Fruit fly (Drosophila melanogaster): ENCODE results near the gene CG44194.

The CG44194 gene

dm6 chr3R:13015811-13016766 is 18.6 kb upstream of the CG44194 start (continued):
- peak; percentile 6 for TF ChIP-seq B-H2 (GFP tag; optimal IDR thresholded peaks at IDR 0.05)
- no peak for TF ChIP-seq CG10959 (GFP tag; IDR thresholded peaks at IDR 0.05)
- peak; percentile 5 for TF ChIP-seq Meics (GFP tag; optimal IDR thresholded peaks at IDR 0.05)
- TF ChIP-seq CG10321 (GFP tag; IDR thresholded peaks at IDR 0.05) = no peak
- no peak for TF ChIP-seq Taf1 (GFP tag; IDR thresholded peaks at IDR 0.05)
- no peak for TF ChIP-seq CG9437 (GFP tag; optimal IDR thresholded peaks at IDR 0.05)
- TF ChIP-seq CG2120 (GFP tag; optimal IDR thresholded peaks at IDR 0.05) = peak; percentile 59
- TF ChIP-seq D19B (GFP tag; optimal IDR thresholded peaks at IDR 0.05) = no peak
- TF ChIP-seq CG33213 (GFP tag; optimal IDR thresholded peaks at IDR 0.05) = no peak
- TF ChIP-seq ro (GFP tag; IDR thresholded peaks at IDR 0.05) = no peak
- TF ChIP-seq CG18764 (GFP tag; optimal IDR thresholded peaks at IDR 0.05) = no peak
- peak; percentile 5 for TF ChIP-seq HLH54F (GFP tag; optimal IDR thresholded peaks at IDR 0.05)
- no peak for TF ChIP-seq slou (GFP tag; optimal IDR thresholded peaks at IDR 0.05)
- TF ChIP-seq crp (GFP tag; optimal IDR thresholded peaks at IDR 0.05) = no peak
- no peak for TF ChIP-seq schlank (tag; optimal IDR thresholded peaks at IDR 0.05)
- TF ChIP-seq CG2116 (GFP tag; optimal IDR thresholded peaks at IDR 0.05) = no peak
- TF ChIP-seq CG15601 (tag; optimal IDR thresholded peaks at IDR 0.05) = no peak
- no peak for TF ChIP-seq BEAF-32 (GFP tag; optimal IDR thresholded peaks at IDR 0.05)
- no peak for TF ChIP-seq toy (GFP tag; IDR thresholded peaks at IDR 0.05)
- no peak for TF ChIP-seq CG17829 (tag; optimal IDR thresholded peaks at IDR 0.05)
- 0 out of 2 replicates have a peak, but pooled peaks have one; percentile 26 for TF ChIP-seq Awh (GFP tag; IDR thresholded peaks at IDR 0.05)
- TF ChIP-seq ems (GFP tag; optimal IDR thresholded peaks at IDR 0.05) = no peak
- no peak for TF ChIP-seq CG11093 (GFP tag; IDR thresholded peaks at IDR 0.05)
- TF ChIP-seq CG13296 (GFP tag; optimal IDR thresholded peaks at IDR 0.05) = no peak
- no peak for TF ChIP-seq CG7372 (GFP tag; IDR thresholded peaks at IDR 0.05)
- no peak for TF ChIP-seq C15 (GFP tag; IDR thresholded peaks at IDR 0.05)
- peak; percentile 16 for TF ChIP-seq PHDP (tag; optimal IDR thresholded peaks at IDR 0.05)
- no peak for TF ChIP-seq sr (GFP tag; IDR thresholded peaks at IDR 0.05)
- no peak for TF ChIP-seq Gug (GFP tag; IDR thresholded peaks at IDR 0.05)
- no peak for TF ChIP-seq lola (GFP tag; optimal IDR thresholded peaks at IDR 0.05)
- no peak for TF ChIP-seq hb (GFP tag; IDR thresholded peaks at IDR 0.05; ENCODE audit: partially characterized antibody)
- no peak for TF ChIP-seq CG14667 (GFP tag; IDR thresholded peaks at IDR 0.05)
- no peak for TF ChIP-seq Ravus (GFP tag; IDR thresholded peaks at IDR 0.05)
- TF ChIP-seq bab2 (GFP tag; optimal IDR thresholded peaks at IDR 0.05) = no peak
- no peak for TF ChIP-seq prd (optimal IDR thresholded peaks at IDR 0.05)
- no peak for TF ChIP-seq prd (GFP tag; IDR thresholded peaks at IDR 0.05)
- TF ChIP-seq CG8388 (GFP tag; optimal IDR thresholded peaks at IDR 0.05) = no peak
- TF ChIP-seq CG10431 (GFP tag; optimal IDR thresholded peaks at IDR 0.05) = no peak
- TF ChIP-seq CG15073 (GFP tag; optimal IDR thresholded peaks at IDR 0.05) = no peak
- no peak for TF ChIP-seq Sry-δ (GFP tag; optimal IDR thresholded peaks at IDR 0.05)
- TF ChIP-seq sisA (GFP tag; IDR thresholded peaks at IDR 0.05) = no peak
- TF ChIP-seq pb (GFP tag; optimal IDR thresholded peaks at IDR 0.05) = no peak
- no peak for TF ChIP-seq danr (GFP tag; IDR thresholded peaks at IDR 0.05)
- no peak for TF ChIP-seq CG1603 (tag; optimal IDR thresholded peaks at IDR 0.05)
- TF ChIP-seq onecut (GFP tag; IDR thresholded peaks at IDR 0.05) = 0 out of 2 replicates have a peak, but pooled peaks have one; percentile 4
- no peak for TF ChIP-seq repo (GFP tag; optimal IDR thresholded peaks at IDR 0.05)
- TF ChIP-seq ab (GFP tag; optimal IDR thresholded peaks at IDR 0.05) = no peak
- no peak for TF ChIP-seq CG13775 (GFP tag; optimal IDR thresholded peaks at IDR 0.05)
- no peak for TF ChIP-seq gce (GFP tag; IDR thresholded peaks at IDR 0.05)
- TF ChIP-seq Trl (optimal IDR thresholded peaks at IDR 0.05) = no peak
- peak; percentile 12 for TF ChIP-seq Trl (GFP tag; optimal IDR thresholded peaks at IDR 0.05)

All from whole organism, embryonic.